Worm (Caenorhabditis elegans): ENCODE data around the gene Y116A8C.20.
"Not testable (repeated sequence)": the region's sequence is repeated elsewhere in the genome, so short reads cannot be mapped to it uniquely, and the experiment has no call there.

The Y116A8C.20 gene

ce11 chrIV:17058036-17058435, 17.3 kb downstream of the Y116A8C.20 start, which contains the start of gene Y116A8C.44:
Gene Y116A8C.44 (minus strand): TSS chrIV:17058136.
- TF ChIP-seq snpc-4 (tag; optimal IDR thresholded peaks at IDR 0.05) (no peak), efl-1 (optimal IDR thresholded peaks at IDR 0.05) (no peak), efl-1 (GFP tag; optimal IDR thresholded peaks at IDR 0.05 in 1 of 2) (peak in 1 of 2 experiments; percentile 52), fos-1 (tag; optimal IDR thresholded peaks at IDR 0.05) (no peak), unc-86 (tag; optimal IDR thresholded peaks at IDR 0.05) (no peak)

ce11 chrIV:17063700-17064099, 23.0 kb downstream of the Y116A8C.20 start, which contains the start of gene Y116A8C.467:
Gene Y116A8C.467 (minus strand): TSS chrIV:17063800.
- TF ChIP-seq C04F5.9 (tag; optimal IDR thresholded peaks at IDR 0.05); snpc-4 (tag; optimal IDR thresholded peaks at IDR 0.05); lin-35 (GFP tag; optimal IDR thresholded peaks at IDR 0.05): not testable (repeated sequence)

ce11 chrIV:17064937-17065336, 24.2 kb downstream of the Y116A8C.20 start, which contains the start of gene Y116A8C.465:
Gene Y116A8C.465 (plus strand): TSS chrIV:17065237.
- not testable (repeated sequence) for TF ChIP-seq ztf-4 (tag; optimal IDR thresholded peaks at IDR 0.05); ets-5 (GFP tag; IDR thresholded peaks at IDR 0.05); snpc-4 (tag; optimal IDR thresholded peaks at IDR 0.05)

ce11 chrIV:17070791-17071190, 30.1 kb downstream of the Y116A8C.20 start, which contains the start of gene Y116A8C.24:
Gene Y116A8C.24 (minus strand): TSS chrIV:17070891.
- TF ChIP-seq efl-1 (optimal IDR thresholded peaks at IDR 0.05); efl-1 (GFP tag; optimal IDR thresholded peaks at IDR 0.05 in 1 of 2); nhr-71 (tag; optimal IDR thresholded peaks at IDR 0.05); C04F5.9 (tag; optimal IDR thresholded peaks at IDR 0.05): not testable (repeated sequence)

- TF ChIP-seq fkh-10 (GFP tag; optimal IDR thresholded peaks at IDR 0.05) (no peak), nhr-90 (tag; optimal IDR thresholded peaks at IDR 0.05; ENCODE audit: poor library complexity) (no peak), nhr-85 (tag) (no peak), ceh-8 (GFP tag; optimal IDR thresholded peaks at IDR 0.05) (no peak), nhr-77 (tag; optimal IDR thresholded peaks at IDR 0.05) (no peak), mab-9 (GFP tag; IDR thresholded peaks at IDR 0.05) (no peak), C34B4.2 (tag; optimal IDR thresholded peaks at IDR 0.05) (no peak), lin-35 (GFP tag; optimal IDR thresholded peaks at IDR 0.05) (no peak), lin-39 (tag; optimal IDR thresholded peaks at IDR 0.05) (no peak), sptf-1 (tag; optimal IDR thresholded peaks at IDR 0.05) (no peak), nhr-11 (tag; optimal IDR thresholded peaks at IDR 0.05) (no peak)
These were observed 37.9 kb downstream of the Y116A8C.20 start, which contains the start of gene Y116A8C.25 for ce11 chrIV:17078649-17079048. Gene Y116A8C.25 (minus strand): TSS chrIV:17078749.

- TF ChIP-seq lin-35 (GFP tag; optimal IDR thresholded peaks at IDR 0.05) (peak; percentile 5 to 25), dpl-1 (GFP tag; optimal IDR thresholded peaks at IDR 0.05) (peak in 2 of 3 experiments; percentile 20 to 30), nhr-19 (GFP tag; conservative IDR thresholded peaks at IDR 0.05) (peak; percentile 31), snu-23 (GFP tag; optimal IDR thresholded peaks at IDR 0.05) (peak; percentile 44), ceh-82 (tag; optimal IDR thresholded peaks at IDR 0.05) (peak in 1 of 3 experiments; percentile 34), C34B4.2 (tag; optimal IDR thresholded peaks at IDR 0.05) (no peak), nhr-71 (tag; optimal IDR thresholded peaks at IDR 0.05) (peak; percentile 35), dsc-1 (tag; optimal IDR thresholded peaks at IDR 0.05) (no peak), swsn-7 (tag; optimal IDR thresholded peaks at IDR 0.05) (peak; percentile 5), pax-3 (tag; optimal IDR thresholded peaks at IDR 0.05) (peak; percentile 7), fos-1 (tag; optimal IDR thresholded peaks at IDR 0.05) (no peak), fkh-8 (tag; optimal IDR thresholded peaks at IDR 0.05) (peak; percentile 6), skn-1 (tag; optimal IDR thresholded peaks at IDR 0.05) (no peak), xbp-1 (tag; optimal IDR thresholded peaks at IDR 0.05) (peak; percentile 12), efl-1 (optimal IDR thresholded peaks at IDR 0.05) (peak; percentile 22 to 36), efl-1 (GFP tag; optimal IDR thresholded peaks at IDR 0.05 in 1 of 2) (peak; percentile 33 to 92), nhr-85 (tag) (no peak), lsy-2 (tag; optimal IDR thresholded peaks at IDR 0.05) (peak in 1 of 2 experiments; percentile 22), nhr-47 (tag; optimal IDR thresholded peaks at IDR 0.05) (peak; percentile 38)
These were observed 43.6 kb downstream of the Y116A8C.20 start for ce11 chrIV:17084317-17084716.
